Worm (Caenorhabditis elegans): ENCODE results near the gene snf-3.

The snf-3 gene

DNA sequence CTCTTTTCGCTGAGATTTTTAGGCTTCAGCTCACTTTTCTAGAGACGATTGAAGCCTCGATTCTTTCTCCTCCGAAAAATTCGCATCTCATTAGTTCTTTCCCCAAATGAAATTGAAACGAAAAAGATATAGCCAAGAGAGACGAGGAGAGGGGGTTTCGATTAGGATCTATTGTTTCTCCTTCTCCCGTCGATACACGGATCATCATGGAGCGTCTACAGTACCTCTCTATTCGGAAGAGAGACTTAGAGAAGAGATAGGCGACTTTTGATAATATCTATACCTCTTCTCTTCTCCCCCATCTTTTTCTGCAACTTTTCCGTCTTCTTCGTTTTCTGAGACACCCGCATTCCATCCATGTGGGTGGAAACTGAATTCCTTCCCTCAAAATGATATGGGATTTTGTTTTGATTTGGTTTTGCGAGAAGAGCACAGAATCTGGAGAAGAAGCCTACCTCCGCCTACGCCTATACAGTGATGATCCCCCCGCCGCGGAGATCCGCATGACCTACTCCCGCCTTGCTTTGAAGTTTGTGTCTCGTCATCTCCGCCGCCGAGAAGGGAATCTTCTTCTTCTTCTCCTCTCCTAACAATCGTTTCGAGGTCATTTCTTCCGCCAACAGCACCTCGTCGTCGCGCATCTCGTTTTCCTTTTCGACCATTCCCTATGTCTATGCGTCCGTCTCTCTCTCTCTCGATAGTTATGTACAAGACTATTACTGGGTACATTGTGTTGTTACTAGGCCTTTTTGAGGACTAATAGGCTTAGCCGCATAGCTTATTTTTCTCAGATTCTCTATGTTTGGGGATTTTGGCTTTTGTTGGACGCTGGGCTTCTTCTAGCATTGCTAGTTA is 50.1 kb downstream of the snf-3 start (continued):
- no peak for TF ChIP-seq zim-3 (tag; optimal IDR thresholded peaks at IDR 0.05)
- no peak for TF ChIP-seq ceh-58 (GFP tag; IDR thresholded peaks at IDR 0.05)
- TF ChIP-seq athp-1 (tag; optimal IDR thresholded peaks at IDR 0.05) = no peak
- TF ChIP-seq ekl-4 (GFP tag; IDR thresholded peaks at IDR 0.05) = no peak
- peak; percentile 85 for TF ChIP-seq zfh-2 (GFP tag; conservative IDR thresholded peaks at IDR 0.05)
- no peak for TF ChIP-seq snpc-1.1 (tag; optimal IDR thresholded peaks at IDR 0.05; ENCODE audit: insufficient read depth)
- no peak for TF ChIP-seq nhr-27 (tag; optimal IDR thresholded peaks at IDR 0.05)
- TF ChIP-seq K11D2.4 (GFP tag; IDR thresholded peaks at IDR 0.05) = no peak
- TF ChIP-seq mcd-1 (GFP tag; IDR thresholded peaks at IDR 0.05) = 0 out of 2 replicates have a peak, but pooled peaks have one; percentile 5
- TF ChIP-seq C17E4.6 (GFP tag; IDR thresholded peaks at IDR 0.05) = no peak
- TF ChIP-seq lsy-27 (tag; optimal IDR thresholded peaks at IDR 0.05; ENCODE audit: borderline replicate concordance, insufficient read depth) = no peak
- no peak for TF ChIP-seq ztf-28 (GFP tag; IDR thresholded peaks at IDR 0.05)
- no peak for TF ChIP-seq pha-4 (tag; optimal IDR thresholded peaks at IDR 0.05)
- TF ChIP-seq B0336.3 (GFP tag; IDR thresholded peaks at IDR 0.05) = peak; percentile 32; the same call in 1 of the 2 replicates

DNA sequence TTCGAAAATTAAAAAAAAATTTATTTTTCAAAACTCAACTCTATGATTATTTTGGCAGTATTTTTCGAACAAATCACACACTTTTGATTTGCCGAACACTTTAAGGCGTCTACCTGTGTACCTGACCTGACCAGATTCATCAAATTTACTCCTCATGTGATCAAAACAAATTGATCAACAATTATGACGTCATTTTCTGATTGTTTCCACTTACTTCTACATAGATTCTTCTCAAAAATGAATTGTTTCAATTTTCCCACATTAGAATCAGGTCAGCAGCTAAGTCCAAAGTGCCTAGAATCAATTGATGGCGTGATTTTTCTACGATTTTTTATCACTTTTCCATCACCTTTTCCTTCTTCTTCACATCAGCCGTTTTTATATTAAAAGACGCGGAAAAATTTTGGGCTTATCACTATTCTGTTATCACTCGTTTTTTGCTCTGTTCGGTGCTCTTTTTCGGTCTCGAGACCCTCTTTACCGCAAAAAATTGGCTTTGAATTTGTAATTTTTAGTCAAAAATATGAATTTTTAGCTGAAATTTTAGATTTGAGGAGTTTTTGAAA is 51.5 kb downstream of the snf-3 start:
- TF ChIP-seq Y53G8AR.9 (GFP tag; conservative IDR thresholded peaks at IDR 0.05) = 0 out of 2 replicates have a peak, but pooled peaks have one; percentile 53
- peak; percentile 43 for TF ChIP-seq nhr-80 (tag; optimal IDR thresholded peaks at IDR 0.05)
- no peak for TF ChIP-seq tbp1 (GFP tag; optimal IDR thresholded peaks at IDR 0.05)
- no peak for TF ChIP-seq akir-1 (GFP tag; optimal IDR thresholded peaks at IDR 0.05)
- TF ChIP-seq atf-7 (tag; optimal IDR thresholded peaks at IDR 0.05) = peak; percentile 88
- TF ChIP-seq cebp-1 (GFP tag; IDR thresholded peaks at IDR 0.05) = no peak
- peak; percentile 7 for TF ChIP-seq cebp-1 (tag; optimal IDR thresholded peaks at IDR 0.05)

Measured in whole organism, young adult.